Worm (Caenorhabditis elegans) whole organism, midembryonic: ENCODE measurements around the gene Y38F1A.8.
"Not testable (repeated sequence)": the region's sequence is repeated elsewhere in the genome, so short reads cannot be mapped to it uniquely, and the experiment has no call there.

Experiments used
- T22C8.4 ChIP-seq: fragments of 200-800 bp; sonication (Bioruptor generic); IDR thresholded peaks from 2 replicates; pipeline ENCODE4 v1.3.6; 2022; ENCODE audit warnings: missing genetic modification characterization, missing compliant biosample characterization
- cog-1 ChIP-seq: sonication (generic microtip); optimal IDR thresholded peaks from 2 replicates; lab custom pipeline; 2016; ENCODE audit warnings: missing genetic modification characterization, missing compliant biosample characterization
- flt-1 ChIP-seq: fragments of 200-800 bp; sonication (Bioruptor generic); IDR thresholded peaks from 2 replicates; pipeline ENCODE4 v1.3.6; 2022; ENCODE audit warnings: missing genetic modification characterization, missing compliant biosample characterization
- klf-2 ChIP-seq: fragments of 200-800 bp; sonication (Bioruptor generic); conservative IDR thresholded peaks from 2 replicates; pipeline ENCODE4 v1.3.6; 2022; ENCODE audit warnings: missing genetic modification reagents, missing genetic modification characterization, missing compliant biosample characterization
- med-1 ChIP-seq: sonication (generic microtip); optimal IDR thresholded peaks from 2 replicates; lab custom pipeline; 2017; ENCODE audit warnings: missing genetic modification characterization, mild to moderate bottlenecking, missing compliant biosample characterization, antibody characterized with exemption, missing genetic modification reagents; ENCODE audit not compliant: insufficient read depth
- ref-1 ChIP-seq: fragments of 200-800 bp; sonication (Bioruptor generic); conservative IDR thresholded peaks from 2 replicates; pipeline ENCODE4 v1.3.6; 2022; ENCODE audit warnings: missing genetic modification reagents, missing genetic modification characterization, missing compliant biosample characterization
- tab-1 ChIP-seq: fragments of 200-800 bp; sonication (Bioruptor generic); IDR thresholded peaks from 2 replicates; pipeline ENCODE4 v1.3.6; 2022; ENCODE audit warnings: missing genetic modification characterization, missing compliant biosample characterization
- ztf-23 ChIP-seq: fragments of 200-800 bp; sonication (Bioruptor generic); IDR thresholded peaks from 2 replicates; pipeline ENCODE4 v1.3.6; 2022; ENCODE audit warnings: missing genetic modification reagents, missing genetic modification characterization, missing compliant biosample characterization
- ztf-29 ChIP-seq: fragments of 200-800 bp; sonication (Bioruptor generic); IDR thresholded peaks from 2 replicates; pipeline ENCODE4 v1.3.6; 2022; ENCODE audit warnings: missing genetic modification reagents, missing genetic modification characterization, missing compliant biosample characterization

Gene Y38F1A.8

ce11 chrII:13000753-13001152 is at the start of gene Y38F1A.8:
Gene Y38F1A.8 (minus strand): TSS chrII:13000853.
- TF ChIP-seq flt-1 (GFP tag; lab: Robert Waterston, UW), result no peak
- TF ChIP-seq med-1, result no peak
- no peak for TF ChIP-seq T22C8.4 (GFP tag; lab: Robert Waterston, UW)
- no peak for TF ChIP-seq cog-1
- no peak for TF ChIP-seq klf-2 (GFP tag; lab: Robert Waterston, UW)
- no peak for TF ChIP-seq tab-1 (GFP tag; lab: Robert Waterston, UW)
- TF ChIP-seq ztf-23, result no peak
- TF ChIP-seq ref-1, result no peak
- TF ChIP-seq ztf-29 (GFP tag; lab: Robert Waterston, UW), result no peak

ce11 chrII:13050050-13050449 is 49.4 kb upstream of the Y38F1A.8 start:
- TF ChIP-seq ztf-23, result no peak

- TF ChIP-seq flt-1 (GFP tag; lab: Robert Waterston, UW); klf-2 (GFP tag; lab: Robert Waterston, UW); med-1: not testable (repeated sequence)
Observed at ce11 chrII:13047609-13048008, 47.0 kb upstream of the Y38F1A.8 start, which contains the start of gene F42G4.2. Gene F42G4.2 (plus strand): TSS chrII:13047909.

ce11 chrII:13047106-13047505 is 46.5 kb upstream of the Y38F1A.8 start, which contains the start of gene F42G4.7:
Gene F42G4.7 (minus strand): TSS chrII:13047290.
- peak; percentile 86 for TF ChIP-seq T22C8.4 (GFP tag; lab: Robert Waterston, UW)

ce11 chrII:13043433-13044054 is 42.9 kb upstream of the Y38F1A.8 start, which contains the start of gene puf-6:
Gene puf-6 (minus strand): TSS chrII:13043445.
- not testable (repeated sequence) for TF ChIP-seq tab-1, flt-1, T22C8.4 (GFP tag; lab: Robert Waterston, UW)

ce11 chrII:13036717-13037116 is 36.1 kb upstream of the Y38F1A.8 start, which contains the start of gene F18A11.3:
Gene F18A11.3 (minus strand): TSS chrII:13036841.
- TF ChIP-seq cog-1, result no peak
- TF ChIP-seq ztf-29 (GFP tag; lab: Robert Waterston, UW), result 0 out of 2 replicates have a peak, but pooled peaks have one; percentile 48
- TF ChIP-seq tab-1 (GFP tag; lab: Robert Waterston, UW), result no peak
- no peak for TF ChIP-seq ztf-23
- TF ChIP-seq med-1, result no peak

- not testable (repeated sequence) for TF ChIP-seq T22C8.4 (GFP tag; lab: Robert Waterston, UW); tab-1 (GFP tag; lab: Robert Waterston, UW); ztf-23
Observed at ce11 chrII:13031649-13032191, 31.1 kb upstream of the Y38F1A.8 start, which contains the start of gene F18A11.2. Gene F18A11.2 (plus strand): TSS chrII:13031699.

- no peak for TF ChIP-seq flt-1 (GFP tag; lab: Robert Waterston, UW)
- TF ChIP-seq cog-1, result peak; percentile 35
- no peak for TF ChIP-seq med-1
Observed at ce11 chrII:13030567-13031188, 30.0 kb upstream of the Y38F1A.8 start.

- TF ChIP-seq ztf-29 (GFP tag; lab: Robert Waterston, UW) (no peak), T22C8.4 (GFP tag; lab: Robert Waterston, UW) (no peak), ref-1 (no peak), flt-1 (GFP tag; lab: Robert Waterston, UW) (no peak)
Observed at ce11 chrII:13030051-13030437, 29.4 kb upstream of the Y38F1A.8 start.

ce11 chrII:13029290-13030050 is 28.8 kb upstream of the Y38F1A.8 start:
- TF ChIP-seq klf-2 (GFP tag; lab: Robert Waterston, UW), result no peak

- TF ChIP-seq ztf-23, result no peak
- no peak for TF ChIP-seq T22C8.4 (GFP tag; lab: Robert Waterston, UW)
- TF ChIP-seq cog-1, result no peak
- TF ChIP-seq med-1, result no peak
- no peak for TF ChIP-seq flt-1 (GFP tag; lab: Robert Waterston, UW)
- TF ChIP-seq ztf-29 (GFP tag; lab: Robert Waterston, UW), result no peak
- no peak for TF ChIP-seq tab-1 (GFP tag; lab: Robert Waterston, UW)
- no peak for TF ChIP-seq ref-1
Observed at ce11 chrII:13025794-13026412, 25.2 kb upstream of the Y38F1A.8 start, which contains the start of gene max-2. Gene max-2 (minus strand): TSS chrII:13025844.
